Worm (Caenorhabditis elegans) whole organism, L3 larva: ENCODE results near the gene pot-1.
A peak's percentile ranks its signal among the peaks of the same experiment; 100 is the strongest.

Source experiments
- aly-2 ChIP-seq: fragments of 150-350 bp; optimal IDR thresholded peaks from 2 replicates; lab custom pipeline; 2014; ENCODE audit warnings: missing biosample characterization, missing genetic modification characterization
- ama-1 ChIP-seq: fragments of 150-350 bp; optimal IDR thresholded peaks from 2 replicates; lab custom pipeline; 2018
- elt-2 ChIP-seq: sonication (generic microtip); optimal IDR thresholded peaks from 2 replicates; lab custom pipeline; 2016; ENCODE audit warnings: missing genetic modification reagents, mild to moderate bottlenecking, missing genetic modification characterization, missing compliant biosample characterization
- elt-3 ChIP-seq, 3 experiments: fragments of 150-350 bp in 1 of 3; sonication (generic microtip) in 2 of 3; optimal IDR thresholded peaks; 2 replicates in 2 of 3; 4 replicates in 1 of 3; lab custom pipeline; 2014 to 2017; ENCODE audit warnings: missing biosample characterization in 3 of 3, missing genetic modification characterization in 3 of 3
- fos-1 ChIP-seq: fragments of 150-350 bp; optimal IDR thresholded peaks from 2 replicates; lab custom pipeline; 2014; ENCODE audit warnings: missing biosample characterization, missing genetic modification characterization
- jun-1 ChIP-seq: fragments of 150-350 bp; optimal IDR thresholded peaks from 2 replicates; lab custom pipeline; 2014; ENCODE audit warnings: missing biosample characterization, missing genetic modification reagents, missing genetic modification characterization
- lin-15B ChIP-seq: fragments of 150-350 bp; optimal IDR thresholded peaks from 2 replicates; lab custom pipeline; 2014; ENCODE audit warnings: missing biosample characterization, missing genetic modification characterization
- nhr-12 ChIP-seq: fragments of 150-350 bp; optimal IDR thresholded peaks from 2 replicates; lab custom pipeline; 2014; ENCODE audit warnings: missing biosample characterization, missing genetic modification characterization
- nhr-28 ChIP-seq: fragments of 150-350 bp; optimal IDR thresholded peaks from 2 replicates; lab custom pipeline; 2014; ENCODE audit warnings: missing biosample characterization, missing genetic modification characterization
- nhr-77 ChIP-seq: fragments of 150-350 bp; optimal IDR thresholded peaks from 2 replicates; lab custom pipeline; 2014; ENCODE audit warnings: missing biosample characterization, missing genetic modification characterization
- snpc-4 ChIP-seq: fragments of 150-350 bp; optimal IDR thresholded peaks from 2 replicates; lab custom pipeline; 2014; ENCODE audit warnings: missing biosample characterization, missing genetic modification characterization
- tbx-2 ChIP-seq: sonication (generic microtip); optimal IDR thresholded peaks from 2 replicates; lab custom pipeline; 2016; ENCODE audit warnings: mild to moderate bottlenecking, missing genetic modification characterization, missing compliant biosample characterization
- unc-62 ChIP-seq: fragments of 150-350 bp; sonication (generic microtip); optimal IDR thresholded peaks from 4 replicates; lab custom pipeline; 2014; ENCODE audit warnings: missing biosample characterization, missing genetic modification reagents, missing genetic modification characterization

DNA sequence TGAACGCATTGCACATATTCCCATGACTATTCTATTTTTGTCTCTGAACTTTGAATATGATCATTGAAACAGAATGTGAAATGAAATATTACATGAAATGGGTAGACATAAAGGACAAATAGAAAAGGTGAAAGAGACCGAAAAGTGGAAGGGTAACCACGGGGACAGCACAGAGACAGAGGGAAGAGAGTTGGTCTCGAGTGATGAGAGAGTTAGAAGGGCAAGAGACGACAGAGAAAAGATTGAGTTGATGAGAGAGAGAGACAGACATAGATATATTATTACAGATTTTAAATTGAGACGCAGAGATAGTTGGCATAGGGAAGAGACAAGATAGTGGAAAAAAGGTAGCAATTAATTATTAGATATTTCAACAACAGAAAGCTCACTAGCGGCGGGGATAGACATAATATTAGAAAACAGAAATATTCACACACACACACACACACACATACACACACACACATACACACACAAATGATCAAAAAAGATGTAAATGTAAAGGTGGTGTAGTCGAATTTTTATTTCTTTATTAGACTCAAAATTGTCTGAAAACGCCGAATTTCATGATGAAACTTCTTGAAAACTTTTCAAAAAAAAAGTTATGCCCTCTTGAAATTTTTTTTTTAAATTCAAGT is 16.7 kb downstream of the pot-1 start:
- TF ChIP-seq aly-2 (tag; lab: Kevin White, UChicago) (no peak), nhr-28 (no peak), fos-1 (no peak), snpc-4 (tag; lab: Kevin White, UChicago) (peak; percentile 45), ama-1 (lab: Kevin White, UChicago) (no peak), lin-15B (peak; percentile 25), tbx-2 (tag; lab: Kevin White, UChicago) (no peak), unc-62 (GFP tag; lab: Kevin White, UChicago) (no peak), elt-3 (tag; optimal IDR thresholded peaks at IDR 0.05; lab: Kevin White, UChicago) (no peak), elt-2 (peak; percentile 68), jun-1 (tag; lab: Kevin White, UChicago) (peak; percentile 76), nhr-77 (tag; lab: Kevin White, UChicago) (no peak), nhr-12 (tag; lab: Kevin White, UChicago) (no peak)
